Fruit fly (Drosophila melanogaster) whole organism, embryonic: ENCODE measurements around the gene gt.
A peak's percentile ranks its signal among the peaks of the same experiment; 100 is the strongest.

Source experiments
- ATbp ChIP-seq: fragments of 200-800 bp; sonication (Bioruptor generic); optimal IDR thresholded peaks from 2 replicates; lab custom pipeline; 2017; ENCODE audit warnings: missing biosample characterization, mild to moderate bottlenecking, missing genetic modification characterization, missing genetic modification reagents
- Ada2b ChIP-seq: fragments of 200-800 bp; sonication (Bioruptor generic); IDR thresholded peaks from 2 replicates; pipeline ENCODE4 v1.3.6; 2022; ENCODE audit warnings: missing biosample characterization, missing genetic modification characterization
- Antp ChIP-seq: fragments of 200-800 bp; sonication (Bioruptor generic); optimal IDR thresholded peaks from 3 replicates; lab custom pipeline; 2016; ENCODE audit warnings: missing biosample characterization, missing genetic modification characterization
- Asciz ChIP-seq: fragments of 200-800 bp; sonication (Bioruptor generic); optimal IDR thresholded peaks from 2 replicates; lab custom pipeline; 2017; ENCODE audit warnings: missing biosample characterization, mild to moderate bottlenecking, missing genetic modification characterization, missing genetic modification reagents
- CG10147 ChIP-seq: fragments of 200-800 bp; sonication (Bioruptor generic); optimal IDR thresholded peaks from 2 replicates; lab custom pipeline; 2019; ENCODE audit warnings: missing biosample characterization, mild to moderate bottlenecking, missing genetic modification characterization, moderate library complexity
- CG12219 ChIP-seq: fragments of 200-800 bp; sonication (Bioruptor generic); optimal IDR thresholded peaks from 3 replicates; lab custom pipeline; 2018; ENCODE audit warnings: missing biosample characterization, mild to moderate bottlenecking, missing genetic modification characterization
- CG12744 ChIP-seq: fragments of 200-800 bp; sonication (Bioruptor generic); optimal IDR thresholded peaks from 2 replicates; lab custom pipeline; 2016; ENCODE audit warnings: missing biosample characterization, missing genetic modification characterization
- CG13123 ChIP-seq: fragments of 200-800 bp; sonication (Bioruptor generic); optimal IDR thresholded peaks from 2 replicates; lab custom pipeline; 2016; ENCODE audit warnings: missing biosample characterization, missing genetic modification characterization
- CG15269 ChIP-seq: fragments of 200-800 bp; sonication (Bioruptor generic); optimal IDR thresholded peaks from 2 replicates; lab custom pipeline; 2018; ENCODE audit warnings: missing biosample characterization, mild to moderate bottlenecking, missing genetic modification characterization, moderate library complexity
- CG17359 ChIP-seq: fragments of 200-800 bp; sonication (Bioruptor generic); optimal IDR thresholded peaks from 3 replicates; lab custom pipeline; 2018; ENCODE audit warnings: missing biosample characterization, mild to moderate bottlenecking, missing genetic modification characterization, moderate library complexity
- CG2116 ChIP-seq: fragments of 200-800 bp; sonication (Bioruptor generic); optimal IDR thresholded peaks from 3 replicates; lab custom pipeline; 2018; ENCODE audit warnings: missing biosample characterization, mild to moderate bottlenecking, missing genetic modification characterization
- CG30020 ChIP-seq: fragments of 200-800 bp; optimal IDR thresholded peaks from 2 replicates; lab custom pipeline; 2019; ENCODE audit warnings: missing biosample characterization, mild to moderate bottlenecking, missing genetic modification characterization, moderate library complexity
- CG34376 ChIP-seq: fragments of 200-800 bp; sonication (Bioruptor generic); optimal IDR thresholded peaks from 2 replicates; lab custom pipeline; 2018; ENCODE audit warnings: missing biosample characterization, mild to moderate bottlenecking, missing genetic modification characterization
- CG5245 ChIP-seq: fragments of 200-800 bp; sonication (Bioruptor generic); optimal IDR thresholded peaks from 3 replicates; lab custom pipeline; 2016; ENCODE audit warnings: missing biosample characterization, missing genetic modification characterization
- CG6683 ChIP-seq: fragments of 200-800 bp; sonication (Bioruptor generic); optimal IDR thresholded peaks from 2 replicates; lab custom pipeline; 2017; ENCODE audit warnings: missing biosample characterization, mild to moderate bottlenecking, missing genetic modification characterization, missing genetic modification reagents
- CG7556 ChIP-seq: fragments of 200-800 bp; sonication (Bioruptor generic); optimal IDR thresholded peaks from 2 replicates; lab custom pipeline; 2017; ENCODE audit warnings: missing biosample characterization, mild to moderate bottlenecking, missing genetic modification characterization
- CG8290 ChIP-seq, 3 experiments: fragments of 200-800 bp; sonication (Bioruptor generic); optimal IDR thresholded peaks; 2 replicates each; lab custom pipeline; 2016 to 2019; ENCODE audit warnings: missing biosample characterization in 3 of 3, missing genetic modification characterization in 3 of 3, mild to moderate bottlenecking in 2 of 3, moderate library complexity in 1 of 3
- CTCF ChIP-seq: fragments of 200-800 bp; sonication (Bioruptor generic); optimal IDR thresholded peaks from 2 replicates; lab custom pipeline; 2017; ENCODE audit warnings: missing biosample characterization, mild to moderate bottlenecking, missing genetic modification characterization, moderate library complexity
- E2f2 ChIP-seq: fragments of 200-800 bp; sonication (Bioruptor generic); IDR thresholded peaks from 2 replicates; pipeline ENCODE4 v1.3.6; 2022; ENCODE audit warnings: missing biosample characterization, missing genetic modification characterization
- Fer2 ChIP-seq: fragments of 200-800 bp; sonication (Bioruptor generic); optimal IDR thresholded peaks from 2 replicates; lab custom pipeline; 2018; ENCODE audit warnings: missing biosample characterization, mild to moderate bottlenecking, missing genetic modification characterization, moderate library complexity
- Gug ChIP-seq: fragments of 200-800 bp; sonication (Bioruptor generic); IDR thresholded peaks from 4 replicates; pipeline ENCODE4 v1.3.6; 2022; ENCODE audit warnings: missing biosample characterization, missing genetic modification characterization
- HLH3B ChIP-seq: fragments of 200-800 bp; sonication (Bioruptor generic); IDR thresholded peaks from 2 replicates; pipeline ENCODE4 v1.3.6; 2022; ENCODE audit warnings: missing biosample characterization, missing genetic modification characterization
- HmgD ChIP-seq: fragments of 200-800 bp; sonication (Bioruptor generic); optimal IDR thresholded peaks from 3 replicates; lab custom pipeline; 2016; ENCODE audit warnings: missing biosample characterization, missing genetic modification characterization
- Hr39 ChIP-seq: fragments of >200 bp; optimal IDR thresholded peaks from 2 replicates; lab custom pipeline; 2017
- Med ChIP-seq: fragments of 200-800 bp; sonication (Bioruptor generic); peaks from one replicate; lab custom pipeline; 2016; ENCODE audit warnings: missing biosample characterization, missing genetic modification characterization, mild to moderate bottlenecking, inconsistent platforms, moderate library complexity
- NFAT ChIP-seq: fragments of 200-800 bp; sonication (Bioruptor generic); IDR thresholded peaks from 2 replicates; pipeline ENCODE4 v1.3.6; 2022; ENCODE audit warnings: missing biosample characterization, missing genetic modification characterization
- Poxn ChIP-seq: fragments of 200-800 bp; sonication (Bioruptor generic); IDR thresholded peaks from 2 replicates; pipeline ENCODE4 v1.3.6; 2022; ENCODE audit warnings: missing biosample characterization, missing genetic modification characterization
- Scr ChIP-seq: fragments of 200-800 bp; sonication (Bioruptor generic); IDR thresholded peaks from 2 replicates; pipeline ENCODE4 v1.3.6; 2022; ENCODE audit warnings: missing biosample characterization, missing genetic modification characterization; ENCODE audit not compliant: partially characterized antibody
- Six4 ChIP-seq: fragments of 200-800 bp; sonication (Bioruptor generic); optimal IDR thresholded peaks from 2 replicates; lab custom pipeline; 2016; ENCODE audit warnings: missing biosample characterization, missing genetic modification characterization
- ara ChIP-seq: fragments of 200-800 bp; sonication (Bioruptor generic); IDR thresholded peaks from 2 replicates; pipeline ENCODE4 v1.3.6; 2022; ENCODE audit warnings: missing biosample characterization, missing genetic modification characterization
- crol ChIP-seq: fragments of 200-800 bp; sonication (Bioruptor generic); IDR thresholded peaks from 2 replicates; pipeline ENCODE4 v1.3.6; 2022; ENCODE audit warnings: missing biosample characterization, missing genetic modification characterization
- da ChIP-seq: fragments of 200-800 bp; sonication (Bioruptor generic); optimal IDR thresholded peaks from 2 replicates; lab custom pipeline; 2016; ENCODE audit warnings: missing biosample characterization, missing genetic modification characterization
- ftz-f1 ChIP-seq: fragments of 200-800 bp; sonication (Bioruptor generic); optimal IDR thresholded peaks from 2 replicates; lab custom pipeline; 2016; ENCODE audit warnings: missing biosample characterization, missing genetic modification characterization
- gcm ChIP-seq: fragments of 200-800 bp; sonication (Bioruptor generic); optimal IDR thresholded peaks from 2 replicates; lab custom pipeline; 2019; ENCODE audit warnings: missing biosample characterization, mild to moderate bottlenecking, missing genetic modification characterization, moderate library complexity
- gt ChIP-seq: fragments of 200-800 bp; sonication (Bioruptor generic); IDR thresholded peaks from 2 replicates; pipeline ENCODE4 v1.3.6; 2022; ENCODE audit warnings: missing biosample characterization, missing genetic modification characterization
- ham ChIP-seq: fragments of 200-800 bp; sonication (Bioruptor generic); IDR thresholded peaks from 2 replicates; pipeline ENCODE4 v1.3.6; 2022; ENCODE audit warnings: missing biosample characterization, missing genetic modification characterization
- ind ChIP-seq: fragments of 200-800 bp; sonication (Bioruptor generic); optimal IDR thresholded peaks from 3 replicates; lab custom pipeline; 2016; ENCODE audit warnings: missing biosample characterization, missing genetic modification characterization
- kah ChIP-seq: fragments of 200-800 bp; sonication (Bioruptor generic); optimal IDR thresholded peaks from 2 replicates; lab custom pipeline; 2018; ENCODE audit warnings: missing biosample characterization, mild to moderate bottlenecking, missing genetic modification characterization
- kni ChIP-seq: fragments of 200-800 bp; sonication (Bioruptor generic); optimal IDR thresholded peaks from 3 replicates; lab custom pipeline; 2017; ENCODE audit warnings: mild to moderate bottlenecking, missing biosample characterization, missing genetic modification reagents, missing genetic modification characterization
- lbe ChIP-seq: fragments of 200-800 bp; sonication (Bioruptor generic); optimal IDR thresholded peaks from 2 replicates; lab custom pipeline; 2016; ENCODE audit warnings: missing biosample characterization, mild to moderate bottlenecking, missing genetic modification characterization
- oc ChIP-seq: fragments of 200-800 bp; sonication (Bioruptor generic); optimal IDR thresholded peaks from 2 replicates; lab custom pipeline; 2018; ENCODE audit warnings: missing biosample characterization, mild to moderate bottlenecking, missing genetic modification characterization, moderate library complexity
- org-1 ChIP-seq: fragments of 200-800 bp; sonication (Bioruptor generic); optimal IDR thresholded peaks from 2 replicates; lab custom pipeline; 2017; ENCODE audit warnings: missing biosample characterization, missing genetic modification characterization
- pzg ChIP-seq: fragments of 200-800 bp; sonication (Bioruptor generic); optimal IDR thresholded peaks from 3 replicates; lab custom pipeline; 2018; ENCODE audit warnings: missing biosample characterization, mild to moderate bottlenecking, missing genetic modification characterization, moderate library complexity
- rib ChIP-seq: fragments of 200-800 bp; sonication (Bioruptor generic); IDR thresholded peaks from 2 replicates; pipeline ENCODE4 v1.3.6; 2022; ENCODE audit warnings: missing biosample characterization, missing genetic modification characterization
- seq ChIP-seq: fragments of 200-800 bp; sonication (Bioruptor generic); IDR thresholded peaks from 2 replicates; pipeline ENCODE4 v1.3.6; 2022; ENCODE audit warnings: missing biosample characterization, missing genetic modification characterization
- sob ChIP-seq: fragments of 200-800 bp; sonication (Bioruptor generic); IDR thresholded peaks from 2 replicates; pipeline ENCODE4 v1.3.6; 2022; ENCODE audit warnings: missing biosample characterization, missing genetic modification characterization
- trem ChIP-seq: fragments of 200-800 bp; optimal IDR thresholded peaks from 3 replicates; lab custom pipeline; 2019; ENCODE audit warnings: missing biosample characterization, mild to moderate bottlenecking, missing genetic modification characterization, moderate library complexity
- zen ChIP-seq: fragments of 200-800 bp; sonication (Bioruptor generic); optimal IDR thresholded peaks from 3 replicates; lab custom pipeline; 2018; ENCODE audit warnings: missing biosample characterization, mild to moderate bottlenecking, missing genetic modification characterization, moderate library complexity
- zen2 ChIP-seq: fragments of 200-800 bp; sonication (Bioruptor generic); IDR thresholded peaks from 3 replicates; pipeline ENCODE4 v1.3.6; 2022; ENCODE audit warnings: missing biosample characterization, missing genetic modification characterization; ENCODE audit not compliant: partially characterized antibody

The gt gene

dm6 chrX:2469843-2470442, 41.2 kb upstream of the gt start, which contains the start of gene boi (continued):
- TF ChIP-seq CG8290 (GFP tag; optimal IDR thresholded peaks at IDR 0.05; lab: Kevin White, UChicago) (no peak), CG8290 (tag; optimal IDR thresholded peaks at IDR 0.05; lab: Kevin White, UChicago) (peak in 1 of 2 experiments; percentile 25), CG2116 (GFP tag; lab: Kevin White, UChicago) (peak; percentile 0), kni (GFP tag; lab: Kevin White, UChicago) (peak; percentile 66), CG5245 (GFP tag; lab: Kevin White, UChicago) (no peak), CG12219 (peak; percentile 22), ara (GFP tag; lab: Robert Waterston, UW) (no peak), gcm (GFP tag; lab: Kevin White, UChicago) (no peak), gt (no peak), CG12744 (GFP tag; lab: Kevin White, UChicago) (no peak)

- TF ChIP-seq Asciz (GFP tag; lab: Kevin White, UChicago) (peak; percentile 66), HmgD (GFP tag; lab: Kevin White, UChicago) (no peak), Scr (GFP tag; lab: Robert Waterston, UW) (no peak), Antp (GFP tag; lab: Kevin White, UChicago) (peak; percentile 75), Med (GFP tag; lab: Kevin White, UChicago) (peak; percentile 92), NFAT (GFP tag; lab: Robert Waterston, UW) (0 out of 2 replicates have a peak, but pooled peaks have one; percentile 25), Fer2 (tag; lab: Kevin White, UChicago) (no peak), trem (peak; percentile 66), ind (peak; percentile 67), Gug (peak; percentile 77; the same call in 3 of the 4 replicates), pzg (GFP tag; lab: Kevin White, UChicago) (no peak), seq (GFP tag; lab: Robert Waterston, UW) (no peak), ftz-f1 (GFP tag; lab: Kevin White, UChicago) (no peak), zen2 (GFP tag; lab: Robert Waterston, UW) (no peak), Poxn (GFP tag; lab: Robert Waterston, UW) (no peak), zen (tag; lab: Kevin White, UChicago) (peak; percentile 81), CG13123 (GFP tag; lab: Kevin White, UChicago) (peak; percentile 34), CG34376 (GFP tag; lab: Kevin White, UChicago) (no peak), CG5245 (GFP tag; lab: Kevin White, UChicago) (peak; percentile 88), CG17359 (tag; lab: Kevin White, UChicago) (peak; percentile 72), org-1 (peak; percentile 45), da (GFP tag; lab: Kevin White, UChicago) (peak; percentile 48), CTCF (GFP tag; lab: Kevin White, UChicago) (peak; percentile 9), CG7556 (GFP tag; lab: Kevin White, UChicago) (peak; percentile 53), E2f2 (GFP tag; lab: Robert Waterston, UW) (peak; percentile 37; the same call in 1 of the 2 replicates), CG10147 (GFP tag; lab: Kevin White, UChicago) (no peak), crol (GFP tag; lab: Robert Waterston, UW) (no peak), CG6683 (no peak), ham (GFP tag; lab: Robert Waterston, UW) (no peak), oc (peak; percentile 74), kah (GFP tag; lab: Kevin White, UChicago) (peak; percentile 25), lbe (no peak), sob (GFP tag; lab: Robert Waterston, UW) (peak; percentile 63; the same call in 1 of the 2 replicates), ATbp (GFP tag; lab: Kevin White, UChicago) (peak; percentile 74), Hr39 (no peak), CG30020 (tag; lab: Kevin White, UChicago) (peak; percentile 2), Ada2b (GFP tag; lab: Robert Waterston, UW) (peak; percentile 63; the same call in 1 of the 2 replicates), rib (GFP tag; lab: Robert Waterston, UW) (no peak), HLH3B (GFP tag; lab: Robert Waterston, UW) (peak; percentile 77), Six4 (peak; percentile 73), CG15269 (tag; lab: Kevin White, UChicago) (peak; percentile 49)
These were observed 39.8 kb upstream of the gt start for dm6 chrX:2468576-2468975.
